Worm (Caenorhabditis elegans) whole organism, early embryonic: ENCODE measurements around the gene end-3.
"Not testable (repeated sequence)": the region's sequence is repeated elsewhere in the genome, so short reads cannot be mapped to it uniquely, and the experiment has no call there.

Experiments
- ama-1 ChIP-seq: fragments of 150-350 bp; optimal IDR thresholded peaks from 2 replicates; lab custom pipeline; 2014
- pes-1 ChIP-seq: fragments of 200-800 bp; sonication (Bioruptor generic); IDR thresholded peaks from 2 replicates; pipeline ENCODE4 v1.3.6; 2022; ENCODE audit warnings: missing genetic modification reagents, missing genetic modification characterization, missing compliant biosample characterization
- scrt-1 ChIP-seq: fragments of 200-800 bp; sonication (Bioruptor generic); IDR thresholded peaks from 2 replicates; pipeline ENCODE4 v1.3.6; 2022; ENCODE audit warnings: missing genetic modification characterization, missing compliant biosample characterization

DNA sequence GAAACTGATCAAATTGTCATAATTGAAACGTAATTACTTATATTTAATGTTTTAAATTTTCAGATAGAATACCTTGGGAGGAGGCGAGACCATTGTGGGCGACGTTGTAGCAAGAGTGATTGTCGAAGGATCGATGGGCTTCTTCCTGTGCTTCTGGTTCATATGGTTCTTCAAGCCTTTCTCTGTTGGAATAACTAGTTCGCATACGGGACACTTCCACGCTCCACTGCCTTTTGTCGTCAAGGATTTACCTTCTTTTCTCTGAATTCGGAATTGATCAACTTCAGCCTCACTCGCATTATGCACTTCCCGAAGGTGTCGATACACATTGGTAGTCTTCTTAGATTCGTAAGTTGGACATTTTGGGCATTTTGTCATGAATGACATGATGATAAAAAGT lies 34.8 kb downstream of the end-3 start, which contains the start of gene F58D12.1:
- TF ChIP-seq ama-1 (lab: Kevin White, UChicago); scrt-1 (GFP tag; lab: Robert Waterston, UW); pes-1 (GFP tag; lab: Robert Waterston, UW): not testable (repeated sequence)
